Worm (Caenorhabditis elegans) whole organism, early embryonic: ENCODE results near the gene Y73F8A.36.

Experiments used
- ama-1 ChIP-seq: fragments of 150-350 bp; optimal IDR thresholded peaks from 2 replicates; lab custom pipeline; 2014
- hnd-1 ChIP-seq: sonication (generic microtip); optimal IDR thresholded peaks from 2 replicates; lab custom pipeline; 2016; ENCODE audit warnings: missing genetic modification characterization, missing compliant biosample characterization
- sea-1 ChIP-seq: fragments of 200-800 bp; sonication (Bioruptor generic); conservative IDR thresholded peaks from 2 replicates; pipeline ENCODE4 v1.3.6; 2022; ENCODE audit warnings: missing genetic modification characterization, missing compliant biosample characterization
- tbx-37 ChIP-seq: fragments of 200-800 bp; sonication (Bioruptor generic); conservative IDR thresholded peaks from 2 replicates; pipeline ENCODE4 v1.3.6; 2022; ENCODE audit warnings: missing genetic modification reagents, missing genetic modification characterization, missing compliant biosample characterization
- tra-4 ChIP-seq: sonication (generic microtip); optimal IDR thresholded peaks from 2 replicates; lab custom pipeline; 2017; ENCODE audit warnings: missing genetic modification characterization, missing compliant biosample characterization

DNA sequence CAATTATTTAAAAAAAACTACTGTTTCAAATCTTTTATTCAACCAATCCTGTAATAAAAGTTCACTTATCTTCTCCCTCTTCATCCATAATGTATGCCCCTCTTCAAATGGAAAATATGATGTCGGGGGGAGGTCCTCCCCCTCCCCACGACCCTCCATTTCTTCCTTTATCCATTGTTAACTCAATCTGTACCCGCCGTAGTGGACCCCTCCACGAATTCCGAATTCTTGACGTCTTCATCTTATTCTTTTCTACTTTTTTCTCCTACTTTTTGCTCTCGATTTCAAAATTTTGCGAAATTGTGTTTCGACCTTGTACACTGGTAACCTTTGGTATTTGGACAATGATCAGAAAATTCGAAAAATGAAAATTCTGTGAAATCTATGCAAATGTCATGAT lies 9.9 kb upstream of the Y73F8A.36 start, which contains the start of gene lgc-52:
- no peak for TF ChIP-seq hnd-1
- TF ChIP-seq tra-4 (tag; lab: Kevin White, UChicago) = no peak
- TF ChIP-seq sea-1 (GFP tag; lab: Robert Waterston, UW) = no peak
- no peak for TF ChIP-seq ama-1 (lab: Kevin White, UChicago)
- TF ChIP-seq tbx-37 (GFP tag; lab: Robert Waterston, UW) = no peak
